Worm (Caenorhabditis elegans) whole organism, L4 larva: ENCODE measurements around the gene T08G2.2.

Experiments
- daf-8 ChIP-seq: fragments of 200-800 bp; sonication (Bioruptor generic); IDR thresholded peaks from 2 replicates; pipeline ENCODE4 v1.3.6; 2022; ENCODE audit warnings: missing genetic modification characterization, missing compliant biosample characterization
- nhr-237 ChIP-seq: sonication (generic microtip); optimal IDR thresholded peaks from 2 replicates; lab custom pipeline; 2017; ENCODE audit warnings: missing biosample characterization, missing genetic modification characterization
- nhr-6 ChIP-seq: fragments of 150-350 bp; optimal IDR thresholded peaks from 2 replicates; lab custom pipeline; 2014; ENCODE audit warnings: missing biosample characterization, missing genetic modification characterization
- nhr-77 ChIP-seq: fragments of 150-350 bp; optimal IDR thresholded peaks from 2 replicates; lab custom pipeline; 2014; ENCODE audit warnings: missing biosample characterization, missing genetic modification characterization
- rbr-2 ChIP-seq: sonication (generic microtip); optimal IDR thresholded peaks from 2 replicates; lab custom pipeline; 2016; ENCODE audit warnings: missing genotype, missing genetic modification characterization, missing compliant biosample characterization
- zag-1 ChIP-seq: fragments of 150-350 bp; optimal IDR thresholded peaks from 2 replicates; lab custom pipeline; 2014; ENCODE audit warnings: missing biosample characterization, missing genetic modification characterization
- zip-2 ChIP-seq: fragments of 150-350 bp; optimal IDR thresholded peaks from 2 replicates; lab custom pipeline; 2014; ENCODE audit warnings: missing biosample characterization, missing genetic modification characterization
- ztf-11 ChIP-seq: fragments of 150-350 bp; optimal IDR thresholded peaks from 2 replicates; lab custom pipeline; 2014; ENCODE audit warnings: missing biosample characterization, missing genetic modification characterization

DNA sequence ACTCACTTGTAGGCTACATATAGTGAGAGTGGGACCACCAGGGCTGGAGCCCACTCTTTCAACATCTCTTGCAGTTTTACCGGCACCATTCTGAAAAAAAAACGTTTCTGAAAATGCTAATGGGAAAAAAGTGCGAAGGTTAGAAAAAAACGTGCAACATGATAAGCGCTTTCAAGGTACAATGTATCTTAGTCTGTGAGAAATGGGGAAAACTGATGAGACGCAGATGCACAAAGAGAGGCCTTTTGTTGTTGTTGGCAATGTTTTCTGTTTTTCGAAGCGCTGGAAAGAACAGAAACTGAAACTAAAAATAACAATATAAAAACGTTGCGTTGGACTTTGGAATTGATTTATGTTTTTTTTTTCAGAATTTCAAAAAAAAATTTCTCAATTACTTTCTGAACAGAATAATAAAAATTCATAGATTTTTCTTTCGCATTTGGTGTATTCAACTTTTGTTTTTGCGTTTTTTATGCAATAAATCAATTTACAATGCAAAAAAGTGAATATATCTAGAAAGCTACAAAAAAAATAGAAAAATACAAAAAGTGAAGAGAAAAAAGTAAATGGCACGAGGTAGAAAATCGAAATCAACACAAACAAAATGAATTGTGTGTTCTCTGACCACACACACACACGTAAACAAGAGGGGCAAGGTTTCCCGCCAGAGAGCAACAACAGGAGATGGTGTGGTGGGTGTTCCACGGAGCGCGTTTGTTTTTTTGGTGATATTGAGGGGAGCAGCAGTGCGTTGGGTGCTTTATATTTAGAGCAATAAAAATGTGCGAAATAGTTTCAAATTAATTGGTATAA lies 26.8 kb upstream of the T08G2.2 start, which contains the start of gene dhs-30:
- no peak for TF ChIP-seq zag-1
- no peak for TF ChIP-seq daf-8 (GFP tag; lab: Robert Waterston, UW)
- TF ChIP-seq nhr-6, result no peak
- TF ChIP-seq nhr-237 (tag; lab: Kevin White, UChicago), result no peak
- TF ChIP-seq ztf-11, result no peak
- peak; percentile 31 for TF ChIP-seq nhr-77 (tag; lab: Kevin White, UChicago)
- TF ChIP-seq zip-2 (tag; lab: Kevin White, UChicago), result no peak
- TF ChIP-seq rbr-2 (tag; lab: Kevin White, UChicago), result no peak
